Worm (Caenorhabditis elegans) whole organism, L2 larva: ENCODE results near the gene pah-1.

ENCODE experiments used
- C34F6.9 ChIP-seq: fragments of 150-350 bp; optimal IDR thresholded peaks from 2 replicates; lab custom pipeline; 2014; ENCODE audit warnings: missing biosample characterization, missing genetic modification characterization
- F13H6.1 ChIP-seq: sonication (generic microtip); optimal IDR thresholded peaks from 2 replicates; lab custom pipeline; 2016; ENCODE audit warnings: missing genetic modification characterization, missing compliant biosample characterization
- R02D3.7 ChIP-seq: fragments of 150-350 bp; optimal IDR thresholded peaks from 2 replicates; lab custom pipeline; 2014; ENCODE audit warnings: missing biosample characterization, missing genetic modification characterization
- Y55F3AM.14 ChIP-seq: fragments of 200-800 bp; sonication (Bioruptor generic); optimal IDR thresholded peaks from 2 replicates; lab custom pipeline; 2018; ENCODE audit warnings: mild to moderate bottlenecking, missing genetic modification characterization, missing compliant biosample characterization
- ZK546.5 ChIP-seq: sonication (generic microtip); optimal IDR thresholded peaks from 2 replicates; lab custom pipeline; 2017; ENCODE audit warnings: missing biosample characterization, missing genetic modification characterization
- alr-1 ChIP-seq: fragments of 150-350 bp; optimal IDR thresholded peaks from 2 replicates; lab custom pipeline; 2014; ENCODE audit warnings: missing biosample characterization, missing genetic modification characterization
- aly-2 ChIP-seq: fragments of 150-350 bp; optimal IDR thresholded peaks from 2 replicates; lab custom pipeline; 2014; ENCODE audit warnings: missing biosample characterization, missing genetic modification characterization
- ama-1 ChIP-seq: fragments of 150-350 bp; optimal IDR thresholded peaks from 2 replicates; lab custom pipeline; 2018; ENCODE audit warnings: inconsistent platforms
- blmp-1 ChIP-seq: sonication (generic microtip); optimal IDR thresholded peaks from 2 replicates; lab custom pipeline; 2017; ENCODE audit warnings: missing genetic modification characterization, mild to moderate bottlenecking, missing compliant biosample characterization, antibody characterized with exemption, moderate library complexity; ENCODE audit not compliant: insufficient read depth
- ceh-16 ChIP-seq: fragments of 150-350 bp; optimal IDR thresholded peaks from 2 replicates; lab custom pipeline; 2014; ENCODE audit warnings: missing biosample characterization, missing genetic modification characterization
- ceh-82 ChIP-seq: fragments of 150-350 bp; optimal IDR thresholded peaks from 2 replicates; lab custom pipeline; 2014; ENCODE audit warnings: missing biosample characterization, missing genetic modification characterization
- crh-2 ChIP-seq: sonication (generic microtip); optimal IDR thresholded peaks from 2 replicates; lab custom pipeline; 2017; ENCODE audit warnings: missing biosample characterization, missing genetic modification characterization
- dmd-4 ChIP-seq: sonication (generic microtip); optimal IDR thresholded peaks from 2 replicates; lab custom pipeline; 2017; ENCODE audit warnings: missing biosample characterization, missing genetic modification characterization
- egl-27 ChIP-seq: sonication (generic microtip); optimal IDR thresholded peaks from 3 replicates; lab custom pipeline; 2017; ENCODE audit warnings: missing biosample characterization, missing genetic modification reagents, missing genetic modification characterization
- elt-1 ChIP-seq: fragments of 150-350 bp; optimal IDR thresholded peaks from 2 replicates; lab custom pipeline; 2014; ENCODE audit warnings: missing biosample characterization, missing genetic modification characterization
- elt-3 ChIP-seq: sonication (generic microtip); optimal IDR thresholded peaks from 2 replicates; lab custom pipeline; 2017; ENCODE audit warnings: missing biosample characterization, missing genetic modification characterization
- fos-1 ChIP-seq: fragments of 150-350 bp; optimal IDR thresholded peaks from 2 replicates; lab custom pipeline; 2014; ENCODE audit warnings: missing biosample characterization, missing genetic modification characterization
- gmeb-1 ChIP-seq: fragments of 150-350 bp; optimal IDR thresholded peaks from 2 replicates; lab custom pipeline; 2014; ENCODE audit warnings: missing biosample characterization, missing genetic modification characterization
- lin-11 ChIP-seq: fragments of 150-350 bp; sonication (generic microtip); optimal IDR thresholded peaks from 2 replicates; lab custom pipeline; 2014; ENCODE audit warnings: missing biosample characterization, missing genetic modification characterization, inconsistent platforms, mixed read lengths
- lin-13 ChIP-seq: fragments of 150-350 bp; optimal IDR thresholded peaks from 2 replicates; lab custom pipeline; 2014; ENCODE audit warnings: missing biosample characterization, missing genetic modification reagents, missing genetic modification characterization
- lin-39 ChIP-seq: fragments of 150-350 bp; optimal IDR thresholded peaks from 2 replicates; lab custom pipeline; 2014; ENCODE audit warnings: missing biosample characterization, missing genetic modification reagents, missing genetic modification characterization
- lsy-2 ChIP-seq, 2 experiments: fragments of 150-350 bp in 1 of 2; sonication (generic microtip) in 1 of 2; optimal IDR thresholded peaks; 2 replicates each; lab custom pipeline; 2014 to 2017; ENCODE audit warnings: missing biosample characterization in 2 of 2, missing genetic modification characterization in 2 of 2
- mab-5 ChIP-seq: fragments of 150-350 bp; optimal IDR thresholded peaks from 2 replicates; lab custom pipeline; 2014; ENCODE audit warnings: missing biosample characterization, missing genetic modification characterization
- mbf-1 ChIP-seq: sonication (generic microtip); optimal IDR thresholded peaks from 2 replicates; lab custom pipeline; 2017; ENCODE audit warnings: missing biosample characterization, missing genetic modification characterization
- mdl-1 ChIP-seq, 2 experiments: fragments of 150-350 bp in 1 of 2; sonication (generic microtip) in 1 of 2; optimal IDR thresholded peaks; 2 replicates each; lab custom pipeline; 2017; ENCODE audit warnings: missing biosample characterization in 2 of 2, missing genetic modification characterization in 2 of 2
- nhr-10 ChIP-seq: sonication (generic microtip); optimal IDR thresholded peaks from 2 replicates; lab custom pipeline; 2017; ENCODE audit warnings: missing biosample characterization, missing genetic modification characterization
- nhr-11 ChIP-seq: fragments of 150-350 bp; optimal IDR thresholded peaks from 2 replicates; lab custom pipeline; 2014; ENCODE audit warnings: missing biosample characterization, missing genetic modification characterization
- nhr-12 ChIP-seq: fragments of 150-350 bp; optimal IDR thresholded peaks from 2 replicates; lab custom pipeline; 2014; ENCODE audit warnings: missing biosample characterization, missing genetic modification characterization
- nhr-129 ChIP-seq: fragments of 150-350 bp; optimal IDR thresholded peaks from 2 replicates; lab custom pipeline; 2014; ENCODE audit warnings: missing biosample characterization, missing genetic modification characterization
- nhr-21 ChIP-seq: fragments of 150-350 bp; optimal IDR thresholded peaks from 2 replicates; lab custom pipeline; 2014; ENCODE audit warnings: missing biosample characterization, missing genetic modification characterization
- nhr-23 ChIP-seq: fragments of 150-350 bp; optimal IDR thresholded peaks from 2 replicates; lab custom pipeline; 2014; ENCODE audit warnings: missing biosample characterization, missing genetic modification reagents, missing genetic modification characterization
- nhr-237 ChIP-seq: fragments of 150-350 bp; optimal IDR thresholded peaks from 2 replicates; lab custom pipeline; 2014; ENCODE audit warnings: missing biosample characterization, missing genetic modification characterization
- nhr-25 ChIP-seq: fragments of 150-350 bp; sonication (generic microtip); optimal IDR thresholded peaks from 3 replicates; lab custom pipeline; 2014; ENCODE audit warnings: missing biosample characterization, missing genetic modification characterization
- nhr-6 ChIP-seq: fragments of 150-350 bp; optimal IDR thresholded peaks from 2 replicates; lab custom pipeline; 2014; ENCODE audit warnings: missing biosample characterization, missing genetic modification characterization
- nhr-77 ChIP-seq: fragments of 150-350 bp; optimal IDR thresholded peaks from 2 replicates; lab custom pipeline; 2014; ENCODE audit warnings: missing biosample characterization, missing genetic modification characterization
- peb-1 ChIP-seq: fragments of 150-350 bp; optimal IDR thresholded peaks from 2 replicates; lab custom pipeline; 2014; ENCODE audit warnings: missing biosample characterization, missing genetic modification characterization
- sem-4 ChIP-seq: fragments of 150-350 bp; optimal IDR thresholded peaks from 2 replicates; lab custom pipeline; 2014; ENCODE audit warnings: missing biosample characterization, missing genetic modification reagents, missing genetic modification characterization
- skn-1 ChIP-seq: sonication (generic microtip); optimal IDR thresholded peaks from 2 replicates; lab custom pipeline; 2017; ENCODE audit warnings: missing biosample characterization, missing genetic modification characterization
- sma-3 ChIP-seq: sonication (generic microtip); optimal IDR thresholded peaks from 2 replicates; lab custom pipeline; 2016; ENCODE audit warnings: missing genetic modification reagents, missing genetic modification characterization, missing compliant biosample characterization
- sma-9 ChIP-seq, 2 experiments: fragments of 150-350 bp in 1 of 2; sonication (generic microtip) in 1 of 2; optimal IDR thresholded peaks; 2 replicates each; lab custom pipeline; 2014 to 2016; ENCODE audit warnings: missing genetic modification characterization in 2 of 2, mild to moderate bottlenecking in 1 of 2, missing biosample characterization in 1 of 2, missing compliant biosample characterization in 1 of 2, missing genetic modification reagents in 1 of 2, moderate library complexity in 1 of 2
- snpc-4 ChIP-seq: fragments of 150-350 bp; optimal IDR thresholded peaks from 2 replicates; lab custom pipeline; 2014; ENCODE audit warnings: missing biosample characterization, missing genetic modification characterization
- unc-39 ChIP-seq: fragments of 150-350 bp; optimal IDR thresholded peaks from 2 replicates; lab custom pipeline; 2014; ENCODE audit warnings: missing biosample characterization, missing genetic modification characterization
- unc-55 ChIP-seq: fragments of 150-350 bp; sonication (generic microtip); optimal IDR thresholded peaks from 3 replicates; lab custom pipeline; 2014; ENCODE audit warnings: missing biosample characterization, missing genetic modification reagents, missing genetic modification characterization
- unc-62 ChIP-seq: fragments of 150-350 bp; optimal IDR thresholded peaks from 2 replicates; lab custom pipeline; 2014; ENCODE audit warnings: missing biosample characterization, missing genetic modification reagents, missing genetic modification characterization
- zag-1 ChIP-seq: fragments of 150-350 bp; optimal IDR thresholded peaks from 2 replicates; lab custom pipeline; 2014; ENCODE audit warnings: missing biosample characterization, missing genetic modification characterization
- ztf-1 ChIP-seq: fragments of 200-800 bp; sonication (Bioruptor generic); conservative IDR thresholded peaks from 2 replicates; pipeline ENCODE4 v1.3.6; 2022; ENCODE audit warnings: missing genetic modification characterization, missing compliant biosample characterization
- ztf-11 ChIP-seq: sonication (generic microtip); optimal IDR thresholded peaks from 2 replicates; lab custom pipeline; 2017; ENCODE audit warnings: missing biosample characterization, missing genetic modification characterization
- ztf-4 ChIP-seq: fragments of 150-350 bp; optimal IDR thresholded peaks from 2 replicates; lab custom pipeline; 2014; ENCODE audit warnings: missing biosample characterization, missing genetic modification characterization

Gene pah-1

ce11 chrII:8799725-8800124, 32.9 kb upstream of the pah-1 start:
- TF ChIP-seq sma-3 (GFP tag; lab: Kevin White, UChicago) (no peak), ztf-4 (tag; lab: Kevin White, UChicago) (no peak), sma-9 (GFP tag; optimal IDR thresholded peaks at IDR 0.05; lab: Kevin White, UChicago) (no peak), sma-9 (tag; optimal IDR thresholded peaks at IDR 0.05; lab: Kevin White, UChicago) (no peak), unc-55 (GFP tag; lab: Kevin White, UChicago) (peak; percentile 50), unc-62 (peak; percentile 56)

- TF ChIP-seq unc-55 (GFP tag; lab: Kevin White, UChicago), result peak; percentile 59
- TF ChIP-seq blmp-1 (tag; lab: Kevin White, UChicago), result no peak
- peak; percentile 89 for TF ChIP-seq egl-27 (tag; lab: Kevin White, UChicago)
- TF ChIP-seq nhr-77 (tag; lab: Kevin White, UChicago), result no peak
- TF ChIP-seq gmeb-1 (tag; lab: Kevin White, UChicago), result no peak
- peak; percentile 6 for TF ChIP-seq snpc-4
- TF ChIP-seq ceh-16 (tag; lab: Kevin White, UChicago), result no peak
- peak; percentile 95 for TF ChIP-seq sma-9 (GFP tag; optimal IDR thresholded peaks at IDR 0.05; lab: Kevin White, UChicago)
- no peak for TF ChIP-seq sma-9 (tag; optimal IDR thresholded peaks at IDR 0.05; lab: Kevin White, UChicago)
- no peak for TF ChIP-seq elt-3 (tag; lab: Kevin White, UChicago)
- no peak for TF ChIP-seq lin-39
- TF ChIP-seq nhr-21, result no peak
- TF ChIP-seq lin-11 (tag; lab: Kevin White, UChicago), result peak; percentile 44
- no peak for TF ChIP-seq alr-1
- no peak for TF ChIP-seq nhr-6 (tag; lab: Kevin White, UChicago)
- no peak for TF ChIP-seq nhr-23 (tag; lab: Kevin White, UChicago)
- TF ChIP-seq unc-39 (tag; lab: Kevin White, UChicago), result no peak
- TF ChIP-seq nhr-25 (tag; lab: Kevin White, UChicago), result no peak
- no peak for TF ChIP-seq ztf-1 (GFP tag; lab: Robert Waterston, UW)
- TF ChIP-seq R02D3.7 (tag; lab: Kevin White, UChicago), result no peak
- no peak for TF ChIP-seq ama-1
- peak; percentile 3 to 74 for TF ChIP-seq lsy-2 (tag; optimal IDR thresholded peaks at IDR 0.05; lab: Kevin White, UChicago)
- TF ChIP-seq unc-62, result peak; percentile 8
- no peak for TF ChIP-seq dmd-4
- peak; percentile 88 for TF ChIP-seq F13H6.1 (tag; lab: Kevin White, UChicago)
- no peak for TF ChIP-seq ZK546.5 (tag; lab: Kevin White, UChicago)
- peak; percentile 55 for TF ChIP-seq nhr-129
- TF ChIP-seq aly-2 (tag; lab: Kevin White, UChicago), result no peak
- peak; percentile 21 for TF ChIP-seq mab-5 (tag; lab: Kevin White, UChicago)
- TF ChIP-seq ztf-11 (tag; lab: Kevin White, UChicago), result no peak
- no peak for TF ChIP-seq nhr-11 (tag; lab: Kevin White, UChicago)
- peak; percentile 79 for TF ChIP-seq crh-2 (tag; lab: Kevin White, UChicago)
- TF ChIP-seq sma-3 (GFP tag; lab: Kevin White, UChicago), result no peak
- TF ChIP-seq ceh-82 (tag; lab: Kevin White, UChicago), result peak; percentile 52
- TF ChIP-seq C34F6.9 (tag; lab: Kevin White, UChicago), result peak; percentile 88
- TF ChIP-seq zag-1, result peak; percentile 79
- peak; percentile 19 for TF ChIP-seq fos-1 (tag; lab: Kevin White, UChicago)
- no peak for TF ChIP-seq nhr-12 (tag; lab: Kevin White, UChicago)
- TF ChIP-seq peb-1 (tag; lab: Kevin White, UChicago), result no peak
- TF ChIP-seq elt-1, result no peak
- no peak for TF ChIP-seq lin-13 (GFP tag; lab: Kevin White, UChicago)
- no peak for TF ChIP-seq nhr-237
- TF ChIP-seq sem-4 (tag; lab: Kevin White, UChicago), result peak; percentile 86
- TF ChIP-seq ztf-4 (tag; lab: Kevin White, UChicago), result peak; percentile 63
- no peak for TF ChIP-seq nhr-10
- TF ChIP-seq mdl-1 (tag; optimal IDR thresholded peaks at IDR 0.05; lab: Kevin White, UChicago), result peak; percentile 22 to 82
- peak; percentile 38 for TF ChIP-seq Y55F3AM.14 (GFP tag; lab: Kevin White, UChicago)
- TF ChIP-seq skn-1 (tag; lab: Kevin White, UChicago), result no peak
- TF ChIP-seq mbf-1 (tag; lab: Kevin White, UChicago), result no peak
Measured at ce11 chrII:8796391-8796790, 29.6 kb upstream of the pah-1 start.
